In the genomic region with DNA sequence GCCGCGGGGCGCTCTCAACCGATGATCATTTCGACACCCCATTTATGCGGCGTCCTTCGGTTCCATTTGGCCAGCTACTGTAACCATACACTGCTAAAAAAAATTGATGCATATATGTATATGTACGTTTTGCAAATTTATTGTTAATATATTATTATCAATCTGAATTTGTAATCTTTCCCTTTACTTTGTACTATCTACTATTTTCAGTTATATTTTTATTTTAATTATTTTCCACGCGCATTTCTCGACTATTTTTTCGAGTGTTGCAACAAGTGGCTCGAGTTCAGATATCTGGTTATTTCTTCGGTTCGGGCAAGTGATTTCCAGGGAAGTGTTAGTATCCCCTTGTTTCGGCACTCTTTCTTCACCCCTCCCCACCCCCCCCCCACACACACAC, we compare ENCODE assay signal across 2 fruit fly cellular contexts.
TF ChIP-seq lines count a peak whose summit lies in the region.

No protein-coding gene starts in this region.

- TF ChIP-seq CTCF in whole organism, embryonic (GFP tag; optimal IDR thresholded peaks at IDR 0.05; lab: Kevin White, UChicago) = no peak

TF ChIP-seq in whole organism, embryonic, 481 proteins besides CTCF, POLR2A, EP300 and RAD21 (continues in another document):
- TF ChIP-seq lola (GFP tag; optimal IDR thresholded peaks at IDR 0.05; lab: Kevin White, UChicago) (peak in 1 of 3 experiments; percentile 64), CG17361 (GFP tag; IDR thresholded peaks at IDR 0.05; lab: Robert Waterston, UW) (0 out of 3 replicates have a peak, but pooled peaks have one; percentile 21), CG6813 (GFP tag; optimal IDR thresholded peaks at IDR 0.05; lab: Kevin White, UChicago) (peak; percentile 13), D19A (tag; optimal IDR thresholded peaks at IDR 0.05; lab: Kevin White, UChicago) (peak; percentile 10), CG17829 (tag; optimal IDR thresholded peaks at IDR 0.05; lab: Kevin White, UChicago) (peak; percentile 57), CG12219 (GFP tag; optimal IDR thresholded peaks at IDR 0.05; lab: Kevin White, UChicago) (no peak), gsb-n (tag; optimal IDR thresholded peaks at IDR 0.05; lab: Kevin White, UChicago) (peak; percentile 1), CG4404 (GFP tag; IDR thresholded peaks at IDR 0.05; lab: Robert Waterston, UW) (peak; percentile 73), CG4820 (GFP tag; optimal IDR thresholded peaks at IDR 0.05; lab: Kevin White, UChicago) (peak; percentile 1), CG10979 (tag; optimal IDR thresholded peaks at IDR 0.05; lab: Kevin White, UChicago) (peak; percentile 69), CG15479 (GFP tag; optimal IDR thresholded peaks at IDR 0.05; lab: Kevin White, UChicago) (peak; percentile 34), CG11504 (tag; optimal IDR thresholded peaks at IDR 0.05; lab: Kevin White, UChicago) (peak; percentile 13), HmgZ (tag; optimal IDR thresholded peaks at IDR 0.05; lab: Kevin White, UChicago) (no peak), dmrt11E (tag; optimal IDR thresholded peaks at IDR 0.05; lab: Kevin White, UChicago) (peak; percentile 70), row (GFP tag; IDR thresholded peaks at IDR 0.05; lab: Robert Waterston, UW) (peak; percentile 34; the same call in 1 of the 3 replicates), sens-2 (GFP tag; IDR thresholded peaks at IDR 0.05; lab: Robert Waterston, UW) (no peak), sens (GFP tag; lab: Kevin White, UChicago) (peak; percentile 59), zf30C (GFP tag; optimal IDR thresholded peaks at IDR 0.05; lab: Kevin White, UChicago) (peak; percentile 80), Ptx1 (GFP tag; IDR thresholded peaks at IDR 0.05; lab: Robert Waterston, UW) (0 out of 2 replicates have a peak, but pooled peaks have one; percentile 19), CG2712 (tag; optimal IDR thresholded peaks at IDR 0.05; lab: Kevin White, UChicago) (peak; percentile 61), Elba2 (GFP tag; optimal IDR thresholded peaks at IDR 0.05; lab: Kevin White, UChicago) (peak; percentile 22), phol (tag; optimal IDR thresholded peaks at IDR 0.05; lab: Kevin White, UChicago) (peak; percentile 46), CG13424 (tag; optimal IDR thresholded peaks at IDR 0.05; lab: Kevin White, UChicago) (no peak), ac (GFP tag; optimal IDR thresholded peaks at IDR 0.05; lab: Kevin White, UChicago) (peak; percentile 18), CG4424 (GFP tag; optimal IDR thresholded peaks at IDR 0.05; lab: Kevin White, UChicago) (peak; percentile 48), CG34422 (GFP tag; IDR thresholded peaks at IDR 0.05; lab: Robert Waterston, UW) (no peak), prd (optimal IDR thresholded peaks at IDR 0.05; lab: Kevin White, UChicago) (no peak), prd (GFP tag; IDR thresholded peaks at IDR 0.05; lab: Robert Waterston, UW) (peak; percentile 85), zen (tag; optimal IDR thresholded peaks at IDR 0.05; lab: Kevin White, UChicago) (peak; percentile 89), CG7271 (tag; optimal IDR thresholded peaks at IDR 0.05; lab: Kevin White, UChicago) (peak; percentile 60), CG3281 (GFP tag; optimal IDR thresholded peaks at IDR 0.05; lab: Kevin White, UChicago) (no peak), CG10267 (tag; optimal IDR thresholded peaks at IDR 0.05; lab: Kevin White, UChicago) (peak; percentile 34), MBD-R2 (GFP tag; IDR thresholded peaks at IDR 0.05; lab: Robert Waterston, UW) (no peak), grau (tag; optimal IDR thresholded peaks at IDR 0.05; lab: Kevin White, UChicago) (peak; percentile 11), CG12391 (tag; optimal IDR thresholded peaks at IDR 0.05; lab: Kevin White, UChicago) (peak; percentile 23), odd (GFP tag; optimal IDR thresholded peaks at IDR 0.05; lab: Kevin White, UChicago) (peak; percentile 4), CG7786 (GFP tag; optimal IDR thresholded peaks at IDR 0.05; lab: Kevin White, UChicago) (no peak), CG14710 (tag; optimal IDR thresholded peaks at IDR 0.05; lab: Kevin White, UChicago) (peak; percentile 59), gem (tag; optimal IDR thresholded peaks at IDR 0.05; lab: Kevin White, UChicago) (peak; percentile 56), fd102C (GFP tag; optimal IDR thresholded peaks at IDR 0.05; lab: Kevin White, UChicago) (peak; percentile 73), mirr (GFP tag; optimal IDR thresholded peaks at IDR 0.05; lab: Kevin White, UChicago) (no peak), tin (GFP tag; optimal IDR thresholded peaks at IDR 0.05; lab: Kevin White, UChicago) (peak; percentile 17), trem (tag; optimal IDR thresholded peaks at IDR 0.05; lab: Kevin White, UChicago) (peak; percentile 50)

TF ChIP-seq in whole organism, prepupa, 60 proteins besides CTCF, POLR2A, EP300 and RAD21:
- no peak for TF ChIP-seq CG11902 (GFP tag; optimal IDR thresholded peaks at IDR 0.05; lab: Kevin White, UChicago)
- TF ChIP-seq Gug (GFP tag; IDR thresholded peaks at IDR 0.05; lab: Robert Waterston, UW) = no peak
- no peak for TF ChIP-seq CG1621 (tag; optimal IDR thresholded peaks at IDR 0.05; lab: Kevin White, UChicago)
- no peak for TF ChIP-seq Hr38 (GFP tag; optimal IDR thresholded peaks at IDR 0.05; lab: Kevin White, UChicago)
- no peak for TF ChIP-seq CG11294 (GFP tag; IDR thresholded peaks at IDR 0.05; lab: Robert Waterston, UW)
- no peak for TF ChIP-seq Sox14 (GFP tag; optimal IDR thresholded peaks at IDR 0.05; lab: Kevin White, UChicago)
- no peak for TF ChIP-seq svp (GFP tag; lab: Kevin White, UChicago)
- TF ChIP-seq Eip78C (GFP tag; lab: Kevin White, UChicago) = peak; percentile 47
- no peak for TF ChIP-seq CG10631 (GFP tag; optimal IDR thresholded peaks at IDR 0.05; lab: Kevin White, UChicago)
